Worm (Caenorhabditis elegans) whole organism, L3 larva: ENCODE results near the gene Y50D4B.1.

Experiments
- R02D3.7 ChIP-seq: fragments of 150-350 bp; optimal IDR thresholded peaks from 2 replicates; lab custom pipeline; 2014; ENCODE audit warnings: missing biosample characterization, missing genetic modification characterization
- ZK546.5 ChIP-seq: sonication (generic microtip); optimal IDR thresholded peaks from 2 replicates; lab custom pipeline; 2017; ENCODE audit warnings: missing biosample characterization, missing genetic modification characterization
- aly-2 ChIP-seq: fragments of 150-350 bp; optimal IDR thresholded peaks from 2 replicates; lab custom pipeline; 2014; ENCODE audit warnings: missing biosample characterization, missing genetic modification characterization
- ama-1 ChIP-seq: fragments of 150-350 bp; optimal IDR thresholded peaks from 2 replicates; lab custom pipeline; 2018
- ceh-16 ChIP-seq: sonication (generic microtip); optimal IDR thresholded peaks from 2 replicates; lab custom pipeline; 2017; ENCODE audit warnings: missing biosample characterization, missing genetic modification characterization
- ceh-28 ChIP-seq: fragments of 150-350 bp; optimal IDR thresholded peaks from 2 replicates; lab custom pipeline; 2014; ENCODE audit warnings: missing biosample characterization, missing genetic modification reagents, missing genetic modification characterization
- ceh-82 ChIP-seq: fragments of 150-350 bp; optimal IDR thresholded peaks from 2 replicates; lab custom pipeline; 2014; ENCODE audit warnings: missing biosample characterization, missing genetic modification characterization
- ceh-9 ChIP-seq: sonication (generic microtip); optimal IDR thresholded peaks from 2 replicates; lab custom pipeline; 2018; ENCODE audit warnings: missing biosample characterization, missing genetic modification characterization
- daf-12 ChIP-seq: fragments of 150-350 bp; optimal IDR thresholded peaks from 2 replicates; lab custom pipeline; 2014; ENCODE audit warnings: missing biosample characterization, missing genetic modification reagents, missing genetic modification characterization
- egl-27 ChIP-seq: sonication (generic microtip); optimal IDR thresholded peaks from 4 replicates; lab custom pipeline; 2017; ENCODE audit warnings: missing biosample characterization, missing genetic modification reagents, missing genetic modification characterization
- egl-5 ChIP-seq: fragments of 150-350 bp; optimal IDR thresholded peaks from 2 replicates; lab custom pipeline; 2017; ENCODE audit warnings: missing biosample characterization, missing genetic modification reagents, missing genetic modification characterization, inconsistent platforms
- elt-1 ChIP-seq: fragments of 150-350 bp; optimal IDR thresholded peaks from 2 replicates; lab custom pipeline; 2014; ENCODE audit warnings: missing biosample characterization, missing genetic modification characterization
- elt-2 ChIP-seq: sonication (generic microtip); optimal IDR thresholded peaks from 2 replicates; lab custom pipeline; 2016; ENCODE audit warnings: missing genetic modification reagents, mild to moderate bottlenecking, missing genetic modification characterization, missing compliant biosample characterization
- elt-3 ChIP-seq, 3 experiments: fragments of 150-350 bp in 1 of 3; sonication (generic microtip) in 2 of 3; optimal IDR thresholded peaks; 2 replicates in 2 of 3; 4 replicates in 1 of 3; lab custom pipeline; 2014 to 2017; ENCODE audit warnings: missing biosample characterization in 3 of 3, missing genetic modification characterization in 3 of 3
- eor-1 ChIP-seq, 2 experiments: fragments of 150-350 bp; optimal IDR thresholded peaks; 2 replicates each; lab custom pipeline; 2014 to 2018; ENCODE audit warnings: missing biosample characterization in 2 of 2, missing genetic modification characterization in 2 of 2
- fkh-10 ChIP-seq: sonication (generic microtip); optimal IDR thresholded peaks from 2 replicates; lab custom pipeline; 2017; ENCODE audit warnings: missing biosample characterization, missing genetic modification reagents, missing genetic modification characterization
- fkh-2 ChIP-seq: fragments of 150-350 bp; optimal IDR thresholded peaks from 2 replicates; lab custom pipeline; 2014; ENCODE audit warnings: missing biosample characterization, missing genetic modification reagents, missing genetic modification characterization
- fos-1 ChIP-seq: fragments of 150-350 bp; optimal IDR thresholded peaks from 2 replicates; lab custom pipeline; 2014; ENCODE audit warnings: missing biosample characterization, missing genetic modification characterization
- hmg-11 ChIP-seq: sonication (generic microtip); optimal IDR thresholded peaks from 2 replicates; lab custom pipeline; 2016; ENCODE audit warnings: missing genetic modification characterization, missing compliant biosample characterization
- jun-1 ChIP-seq: fragments of 150-350 bp; optimal IDR thresholded peaks from 2 replicates; lab custom pipeline; 2014; ENCODE audit warnings: missing biosample characterization, missing genetic modification reagents, missing genetic modification characterization
- lin-15B ChIP-seq: fragments of 150-350 bp; optimal IDR thresholded peaks from 2 replicates; lab custom pipeline; 2014; ENCODE audit warnings: missing biosample characterization, missing genetic modification characterization
- lin-39 ChIP-seq: fragments of 150-350 bp; optimal IDR thresholded peaks from 2 replicates; lab custom pipeline; 2018; ENCODE audit warnings: missing biosample characterization, missing genetic modification reagents, missing genetic modification characterization
- lsy-12 ChIP-seq: sonication (generic microtip); optimal IDR thresholded peaks from 2 replicates; lab custom pipeline; 2016; ENCODE audit warnings: mild to moderate bottlenecking, missing genetic modification characterization, missing compliant biosample characterization
- mdl-1 ChIP-seq: fragments of 150-350 bp; optimal IDR thresholded peaks from 2 replicates; lab custom pipeline; 2014; ENCODE audit warnings: missing biosample characterization, missing genetic modification characterization
- mml-1 ChIP-seq: fragments of 150-350 bp; sonication (generic microtip); optimal IDR thresholded peaks from 3 replicates; lab custom pipeline; 2014; ENCODE audit warnings: missing biosample characterization, missing genetic modification characterization
- nfya-1 ChIP-seq: sonication (generic microtip); optimal IDR thresholded peaks from 2 replicates; lab custom pipeline; 2017; ENCODE audit warnings: missing genetic modification characterization, mild to moderate bottlenecking, missing compliant biosample characterization, antibody characterized with exemption, moderate library complexity; ENCODE audit not compliant: insufficient read depth
- nhr-11 ChIP-seq: fragments of 150-350 bp; optimal IDR thresholded peaks from 2 replicates; lab custom pipeline; 2014; ENCODE audit warnings: missing biosample characterization, missing genetic modification characterization
- nhr-12 ChIP-seq: fragments of 150-350 bp; optimal IDR thresholded peaks from 2 replicates; lab custom pipeline; 2014; ENCODE audit warnings: missing biosample characterization, missing genetic modification characterization
- nhr-23 ChIP-seq: fragments of 150-350 bp; optimal IDR thresholded peaks from 2 replicates; lab custom pipeline; 2014; ENCODE audit warnings: missing biosample characterization, missing genetic modification reagents, missing genetic modification characterization
- nhr-237 ChIP-seq: fragments of 150-350 bp; optimal IDR thresholded peaks from 2 replicates; lab custom pipeline; 2014; ENCODE audit warnings: missing biosample characterization, missing genetic modification characterization
- nhr-25 ChIP-seq: sonication (generic microtip); optimal IDR thresholded peaks from 2 replicates; lab custom pipeline; 2017; ENCODE audit warnings: missing biosample characterization, missing genetic modification characterization
- nhr-28 ChIP-seq: fragments of 150-350 bp; optimal IDR thresholded peaks from 2 replicates; lab custom pipeline; 2014; ENCODE audit warnings: missing biosample characterization, missing genetic modification characterization
- nhr-43 ChIP-seq: sonication (generic microtip); optimal IDR thresholded peaks from 2 replicates; lab custom pipeline; 2016; ENCODE audit warnings: mild to moderate bottlenecking, missing genetic modification characterization, missing compliant biosample characterization; ENCODE audit not compliant: poor library complexity, severe bottlenecking
- nhr-67 ChIP-seq: fragments of 150-350 bp; optimal IDR thresholded peaks from 2 replicates; lab custom pipeline; 2014; ENCODE audit warnings: missing biosample characterization, missing genetic modification characterization
- nhr-76 ChIP-seq: fragments of 150-350 bp; sonication (generic microtip); optimal IDR thresholded peaks from 5 replicates; lab custom pipeline; 2014; ENCODE audit warnings: missing biosample characterization, missing genetic modification characterization
- nhr-77 ChIP-seq: fragments of 150-350 bp; optimal IDR thresholded peaks from 2 replicates; lab custom pipeline; 2014; ENCODE audit warnings: missing biosample characterization, missing genetic modification characterization
- pha-4 ChIP-seq: fragments of 150-350 bp; optimal IDR thresholded peaks from 2 replicates; lab custom pipeline; 2014; ENCODE audit warnings: missing biosample characterization, missing genetic modification reagents, missing genetic modification characterization
- pqm-1 ChIP-seq: fragments of 150-350 bp; optimal IDR thresholded peaks from 2 replicates; lab custom pipeline; 2017; ENCODE audit warnings: missing biosample characterization, missing genetic modification characterization, inconsistent platforms
- sea-2 ChIP-seq: fragments of 150-350 bp; sonication (generic microtip); optimal IDR thresholded peaks from 4 replicates; lab custom pipeline; 2014; ENCODE audit warnings: missing biosample characterization, missing genetic modification reagents, missing genetic modification characterization
- skn-1 ChIP-seq: fragments of 150-350 bp; optimal IDR thresholded peaks from 2 replicates; lab custom pipeline; 2014; ENCODE audit warnings: missing biosample characterization, missing genetic modification characterization
- snpc-4 ChIP-seq: fragments of 150-350 bp; optimal IDR thresholded peaks from 2 replicates; lab custom pipeline; 2014; ENCODE audit warnings: missing biosample characterization, missing genetic modification characterization
- tbx-2 ChIP-seq: sonication (generic microtip); optimal IDR thresholded peaks from 2 replicates; lab custom pipeline; 2016; ENCODE audit warnings: mild to moderate bottlenecking, missing genetic modification characterization, missing compliant biosample characterization
- unc-39 ChIP-seq: sonication (generic microtip); optimal IDR thresholded peaks from 4 replicates; lab custom pipeline; 2017; ENCODE audit warnings: missing biosample characterization, missing genetic modification characterization
- unc-62 ChIP-seq: fragments of 150-350 bp; sonication (generic microtip); optimal IDR thresholded peaks from 4 replicates; lab custom pipeline; 2014; ENCODE audit warnings: missing biosample characterization, missing genetic modification reagents, missing genetic modification characterization
- zag-1 ChIP-seq: fragments of 150-350 bp; optimal IDR thresholded peaks from 2 replicates; lab custom pipeline; 2014; ENCODE audit warnings: missing biosample characterization, missing genetic modification characterization
- ztf-11 ChIP-seq: fragments of 150-350 bp; optimal IDR thresholded peaks from 2 replicates; lab custom pipeline; 2014; ENCODE audit warnings: missing biosample characterization, missing genetic modification characterization
- ztf-4 ChIP-seq: fragments of 150-350 bp; optimal IDR thresholded peaks from 2 replicates; lab custom pipeline; 2014; ENCODE audit warnings: missing biosample characterization, missing genetic modification characterization

Y50D4B.1 gene

ce11 chrV:1149734-1150669, 37.2 kb downstream of the Y50D4B.1 start:
- TF ChIP-seq lin-39 (tag; lab: Kevin White, UChicago) = peak; percentile 79
- TF ChIP-seq ztf-11 (tag; lab: Kevin White, UChicago) = no peak
- no peak for TF ChIP-seq nhr-76 (tag; lab: Kevin White, UChicago)
- peak; percentile 1 for TF ChIP-seq hmg-11 (tag; lab: Kevin White, UChicago)
- peak; percentile 90 for TF ChIP-seq fkh-10
- TF ChIP-seq nfya-1 (tag; lab: Kevin White, UChicago) = no peak

ce11 chrV:1151324-1151742, 38.6 kb downstream of the Y50D4B.1 start:
- peak; percentile 97 for TF ChIP-seq tbx-2 (tag; lab: Kevin White, UChicago)
- no peak for TF ChIP-seq daf-12 (tag; lab: Kevin White, UChicago)
- TF ChIP-seq ceh-28 = peak; percentile 96
- no peak for TF ChIP-seq unc-39 (tag; lab: Kevin White, UChicago)
- peak; percentile 83 for TF ChIP-seq snpc-4 (tag; lab: Kevin White, UChicago)
- no peak for TF ChIP-seq nhr-12 (tag; lab: Kevin White, UChicago)
- peak; percentile 96 for TF ChIP-seq elt-2 (tag; lab: Kevin White, UChicago)
- peak; percentile 68 for TF ChIP-seq aly-2 (tag; lab: Kevin White, UChicago)
- TF ChIP-seq lin-39 (tag; lab: Kevin White, UChicago) = peak; percentile 98
- peak; percentile 73 for TF ChIP-seq elt-1 (tag; lab: Kevin White, UChicago)
- TF ChIP-seq nhr-28 = no peak
- peak; percentile 97 for TF ChIP-seq hmg-11 (tag; lab: Kevin White, UChicago)
- peak; percentile 65 for TF ChIP-seq ZK546.5 (tag; lab: Kevin White, UChicago)
- TF ChIP-seq jun-1 (tag; lab: Kevin White, UChicago) = peak; percentile 99
- TF ChIP-seq nhr-76 (tag; lab: Kevin White, UChicago) = peak; percentile 24
- TF ChIP-seq nhr-11 (tag; lab: Kevin White, UChicago) = peak; percentile 99
- peak; percentile 86 for TF ChIP-seq ceh-82 (tag; lab: Kevin White, UChicago)
- peak; percentile 46 for TF ChIP-seq ama-1 (lab: Kevin White, UChicago)
- peak; percentile 90 for TF ChIP-seq R02D3.7
- TF ChIP-seq lin-15B = peak; percentile 94
- TF ChIP-seq ceh-16 (tag; lab: Kevin White, UChicago) = peak; percentile 61
- peak; percentile 96 for TF ChIP-seq nhr-43 (tag; lab: Kevin White, UChicago)
- peak; percentile 63 for TF ChIP-seq nhr-237
- TF ChIP-seq zag-1 (tag; lab: Kevin White, UChicago) = peak; percentile 84
- TF ChIP-seq ztf-4 (tag; lab: Kevin White, UChicago) = peak; percentile 93
- TF ChIP-seq nfya-1 (tag; lab: Kevin White, UChicago) = peak; percentile 97
- TF ChIP-seq mml-1 = no peak
- peak; percentile 98 for TF ChIP-seq nhr-25
- TF ChIP-seq nhr-77 = peak; percentile 86
- TF ChIP-seq fos-1 = peak; percentile 92
- TF ChIP-seq eor-1 (tag; optimal IDR thresholded peaks at IDR 0.05; lab: Kevin White, UChicago) = peak in 1 of 2 experiments; percentile 79
- TF ChIP-seq lsy-12 = peak; percentile 99
- peak; percentile 94 for TF ChIP-seq unc-62 (GFP tag; lab: Kevin White, UChicago)
- peak; percentile 74 for TF ChIP-seq mdl-1 (tag; lab: Kevin White, UChicago)
- peak; percentile 87 for TF ChIP-seq egl-5 (tag; lab: Kevin White, UChicago)
- peak; percentile 2 for TF ChIP-seq fkh-2 (tag; lab: Kevin White, UChicago)
- TF ChIP-seq nhr-23 = peak; percentile 93
- TF ChIP-seq pha-4 (tag; lab: Kevin White, UChicago) = peak; percentile 88
- no peak for TF ChIP-seq ceh-9 (tag; lab: Kevin White, UChicago)
- TF ChIP-seq egl-27 = peak; percentile 89
- peak; percentile 98 for TF ChIP-seq fkh-10
- no peak for TF ChIP-seq ztf-11 (tag; lab: Kevin White, UChicago)
- no peak for TF ChIP-seq nhr-67 (tag; lab: Kevin White, UChicago)
- TF ChIP-seq elt-3 (tag; optimal IDR thresholded peaks at IDR 0.05; lab: Kevin White, UChicago) = peak in 1 of 3 experiments; percentile 92
- peak; percentile 87 for TF ChIP-seq skn-1 (tag; lab: Kevin White, UChicago)
- TF ChIP-seq sea-2 = peak; percentile 100
- peak; percentile 83 for TF ChIP-seq pqm-1
- TF ChIP-seq, all 47 proteins: peak for 39
